Worm (Caenorhabditis elegans) whole organism, midembryonic: ENCODE results near the gene F38A5.2.

ENCODE experiments used
- T22C8.4 ChIP-seq: fragments of 200-800 bp; sonication (Bioruptor generic); IDR thresholded peaks from 2 replicates; pipeline ENCODE4 v1.3.6; 2022; ENCODE audit warnings: missing genetic modification characterization, missing compliant biosample characterization
- cog-1 ChIP-seq: sonication (generic microtip); optimal IDR thresholded peaks from 2 replicates; lab custom pipeline; 2016; ENCODE audit warnings: missing genetic modification characterization, missing compliant biosample characterization
- flt-1 ChIP-seq: fragments of 200-800 bp; sonication (Bioruptor generic); IDR thresholded peaks from 2 replicates; pipeline ENCODE4 v1.3.6; 2022; ENCODE audit warnings: missing genetic modification characterization, missing compliant biosample characterization
- klf-2 ChIP-seq: fragments of 200-800 bp; sonication (Bioruptor generic); conservative IDR thresholded peaks from 2 replicates; pipeline ENCODE4 v1.3.6; 2022; ENCODE audit warnings: missing genetic modification reagents, missing genetic modification characterization, missing compliant biosample characterization
- med-1 ChIP-seq: sonication (generic microtip); optimal IDR thresholded peaks from 2 replicates; lab custom pipeline; 2017; ENCODE audit warnings: missing genetic modification characterization, mild to moderate bottlenecking, missing compliant biosample characterization, antibody characterized with exemption, missing genetic modification reagents; ENCODE audit not compliant: insufficient read depth
- tab-1 ChIP-seq: fragments of 200-800 bp; sonication (Bioruptor generic); IDR thresholded peaks from 2 replicates; pipeline ENCODE4 v1.3.6; 2022; ENCODE audit warnings: missing genetic modification characterization, missing compliant biosample characterization
- ztf-23 ChIP-seq: fragments of 200-800 bp; sonication (Bioruptor generic); IDR thresholded peaks from 2 replicates; pipeline ENCODE4 v1.3.6; 2022; ENCODE audit warnings: missing genetic modification reagents, missing genetic modification characterization, missing compliant biosample characterization
- ztf-29 ChIP-seq: fragments of 200-800 bp; sonication (Bioruptor generic); IDR thresholded peaks from 2 replicates; pipeline ENCODE4 v1.3.6; 2022; ENCODE audit warnings: missing genetic modification reagents, missing genetic modification characterization, missing compliant biosample characterization

ce11 chrIV:6606587-6606986 lies 21.4 kb upstream of the F38A5.2 start:
- no peak for TF ChIP-seq flt-1 (GFP tag; lab: Robert Waterston, UW)
- no peak for TF ChIP-seq T22C8.4
- TF ChIP-seq tab-1: no peak
- no peak for TF ChIP-seq klf-2 (GFP tag; lab: Robert Waterston, UW)
- no peak for TF ChIP-seq ztf-29
- no peak for TF ChIP-seq ztf-23 (GFP tag; lab: Robert Waterston, UW)
- no peak for TF ChIP-seq cog-1 (tag; lab: Kevin White, UChicago)
- no peak for TF ChIP-seq med-1 (GFP tag; lab: Kevin White, UChicago)
